Fruit fly (Drosophila melanogaster) Kc167 (cell line): ENCODE measurements around the gene TfIIFbeta.

Experiments used
- Sin3A ChIP-seq: fragments of >200 bp; optimal IDR thresholded peaks from 2 replicates; lab custom pipeline; 2018; ENCODE audit warnings: missing external identifiers
- h ChIP-seq: fragments of >200 bp; optimal IDR thresholded peaks from 3 replicates; lab custom pipeline; 2018; ENCODE audit warnings: missing external identifiers
- insv ChIP-seq: fragments of >200 bp; optimal IDR thresholded peaks from 3 replicates; lab custom pipeline; 2018; ENCODE audit warnings: missing external identifiers
- psq ChIP-seq: fragments of >200 bp; optimal IDR thresholded peaks from 2 replicates; lab custom pipeline; 2017; ENCODE audit warnings: missing external identifiers
- ttk ChIP-seq: sonication (Bioruptor generic); optimal IDR thresholded peaks from 2 replicates; lab custom pipeline; 2017; ENCODE audit warnings: missing external identifiers

DNA sequence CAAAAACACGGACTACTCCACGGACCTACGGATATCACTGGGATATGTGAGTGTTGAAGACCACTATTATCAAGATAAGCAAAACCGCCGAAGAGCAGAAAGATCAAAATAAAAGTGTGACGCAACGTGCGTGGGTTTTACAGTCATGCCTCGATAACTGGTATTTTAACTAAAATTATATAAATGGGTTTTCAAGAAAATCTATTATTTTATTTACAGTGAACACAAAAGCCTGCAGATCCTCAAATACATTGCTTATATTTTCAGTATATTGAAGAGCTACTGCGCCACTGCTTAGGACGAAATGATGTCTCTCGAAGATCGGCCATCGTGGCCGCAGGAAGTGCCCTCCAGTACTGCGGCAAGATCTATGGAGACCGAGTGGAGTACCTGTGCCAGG, 5.6 kb downstream of the TfIIFbeta start:
- TF ChIP-seq h (lab: Kevin White, UChicago) (no peak), ttk (lab: Kevin White, UChicago) (no peak), insv (lab: Kevin White, UChicago) (no peak), psq (lab: Kevin White, UChicago) (no peak), Sin3A (lab: Kevin White, UChicago) (no peak)
